Worm (Caenorhabditis elegans) whole organism, L4 larva: ENCODE data around the gene T19H12.3.

Experiments used
- D1046.2 ChIP-seq: fragments of 200-800 bp; sonication (Bioruptor generic); IDR thresholded peaks from 2 replicates; pipeline ENCODE4 v1.3.6; 2022; ENCODE audit warnings: missing genetic modification characterization, missing compliant biosample characterization
- F44E2.7 ChIP-seq: fragments of 200-800 bp; sonication (Bioruptor generic); IDR thresholded peaks from 2 replicates; pipeline ENCODE4 v2.1.2; 2022; ENCODE audit warnings: missing genetic modification characterization, missing compliant biosample characterization
- Y48G9A.11 ChIP-seq: fragments of 200-800 bp; sonication (Bioruptor generic); IDR thresholded peaks from 2 replicates; pipeline ENCODE4 v1.3.6; 2022; ENCODE audit warnings: missing genetic modification reagents, missing genetic modification characterization, missing compliant biosample characterization
- aha-1 ChIP-seq: fragments of 150-350 bp; peaks from one replicate; lab custom pipeline; 2014; ENCODE audit warnings: missing biosample characterization, missing genetic modification characterization
- ceh-28 ChIP-seq: fragments of 150-350 bp; optimal IDR thresholded peaks from 2 replicates; lab custom pipeline; 2014; ENCODE audit warnings: missing biosample characterization, missing genetic modification reagents, missing genetic modification characterization
- ceh-32 ChIP-seq: sonication (generic microtip); optimal IDR thresholded peaks from 2 replicates; lab custom pipeline; 2016; ENCODE audit warnings: mild to moderate bottlenecking, missing genetic modification characterization, missing compliant biosample characterization; ENCODE audit not compliant: poor library complexity
- ceh-62 ChIP-seq: sonication (generic microtip); optimal IDR thresholded peaks from 2 replicates; lab custom pipeline; 2017; ENCODE audit warnings: missing biosample characterization, missing genetic modification characterization
- cey-2 ChIP-seq: sonication (generic microtip); optimal IDR thresholded peaks from 3 replicates; lab custom pipeline; 2017; ENCODE audit warnings: missing genetic modification characterization, mild to moderate bottlenecking, missing compliant biosample characterization, antibody characterized with exemption, borderline replicate concordance; ENCODE audit not compliant: insufficient read depth
- daf-8 ChIP-seq: fragments of 200-800 bp; sonication (Bioruptor generic); IDR thresholded peaks from 2 replicates; pipeline ENCODE4 v1.3.6; 2022; ENCODE audit warnings: missing genetic modification characterization, missing compliant biosample characterization
- dmd-8 ChIP-seq: fragments of 200-800 bp; sonication (Bioruptor generic); IDR thresholded peaks from 2 replicates; pipeline ENCODE4 v1.3.6; 2022; ENCODE audit warnings: missing genetic modification characterization, missing compliant biosample characterization
- egl-27 ChIP-seq: sonication (generic microtip); optimal IDR thresholded peaks from 3 replicates; lab custom pipeline; 2017; ENCODE audit warnings: missing biosample characterization, missing genetic modification reagents, missing genetic modification characterization
- hlh-11 ChIP-seq: fragments of 200-800 bp; sonication (Bioruptor generic); optimal IDR thresholded peaks from 2 replicates; lab custom pipeline; 2018; ENCODE audit warnings: mild to moderate bottlenecking, missing genetic modification characterization, missing compliant biosample characterization
- hlh-30 ChIP-seq: sonication (generic microtip); optimal IDR thresholded peaks from 2 replicates; lab custom pipeline; 2017; ENCODE audit warnings: antibody characterized with exemption, mild to moderate bottlenecking, missing genetic modification characterization, missing compliant biosample characterization; ENCODE audit not compliant: insufficient read depth
- lin-29 ChIP-seq: fragments of 200-800 bp; sonication (Bioruptor generic); IDR thresholded peaks from 2 replicates; pipeline ENCODE4 v1.3.6; 2022; ENCODE audit warnings: missing genetic modification reagents, missing genetic modification characterization, missing compliant biosample characterization
- lin-38 ChIP-seq: fragments of 200-800 bp; sonication (Bioruptor generic); IDR thresholded peaks from 2 replicates; pipeline ENCODE4 v1.3.6; 2022; ENCODE audit warnings: missing genetic modification reagents, missing genetic modification characterization, missing compliant biosample characterization
- lin-39 ChIP-seq: fragments of 150-350 bp; optimal IDR thresholded peaks from 2 replicates; lab custom pipeline; 2014; ENCODE audit warnings: missing biosample characterization, missing genetic modification reagents, missing genetic modification characterization
- lir-3 ChIP-seq: sonication (generic microtip); optimal IDR thresholded peaks from 2 replicates; lab custom pipeline; 2016; ENCODE audit warnings: mild to moderate bottlenecking, missing genetic modification characterization, missing compliant biosample characterization
- lsy-2 ChIP-seq, 2 experiments: fragments of 150-350 bp in 1 of 2; sonication (generic microtip) in 1 of 2; optimal IDR thresholded peaks; 2 replicates each; lab custom pipeline; 2014 to 2017; ENCODE audit warnings: missing biosample characterization in 2 of 2, missing genetic modification characterization in 2 of 2
- madf-5 ChIP-seq, 2 experiments: fragments of 200-800 bp; sonication (Bioruptor generic); IDR thresholded peaks; 2 replicates each; pipeline ENCODE4 v1.3.6; 2022; ENCODE audit warnings: missing compliant biosample characterization in 2 of 2, missing genetic modification characterization in 2 of 2
- madf-9 ChIP-seq: fragments of 200-800 bp; sonication (Bioruptor generic); conservative IDR thresholded peaks from 2 replicates; pipeline ENCODE4 v1.3.6; 2022; ENCODE audit warnings: missing genetic modification reagents, missing genetic modification characterization, missing compliant biosample characterization
- mdl-1 ChIP-seq, 2 experiments: fragments of 150-350 bp in 1 of 2; sonication (generic microtip) in 1 of 2; optimal IDR thresholded peaks; 2 replicates each; lab custom pipeline; 2014 to 2017; ENCODE audit warnings: missing biosample characterization in 2 of 2, missing genetic modification characterization in 2 of 2
- mdt-29 ChIP-seq: fragments of 200-800 bp; sonication (Bioruptor generic); IDR thresholded peaks from 2 replicates; pipeline ENCODE4 v1.3.6; 2022; ENCODE audit warnings: missing genetic modification reagents, missing genetic modification characterization, missing compliant biosample characterization
- mep-1 ChIP-seq: fragments of 150-350 bp; sonication (generic microtip); optimal IDR thresholded peaks from 3 replicates; lab custom pipeline; 2014; ENCODE audit warnings: missing biosample characterization, missing genetic modification characterization
- mxl-3 ChIP-seq: fragments of 200-800 bp; sonication (Bioruptor generic); optimal IDR thresholded peaks from 2 replicates; lab custom pipeline; 2018; ENCODE audit warnings: mild to moderate bottlenecking, missing genetic modification characterization, missing compliant biosample characterization
- nhr-102 ChIP-seq: sonication (generic microtip); optimal IDR thresholded peaks from 2 replicates; lab custom pipeline; 2016; ENCODE audit warnings: mild to moderate bottlenecking, missing genetic modification characterization, moderate library complexity, missing compliant biosample characterization
- nhr-28 ChIP-seq: fragments of 150-350 bp; optimal IDR thresholded peaks from 2 replicates; lab custom pipeline; 2014; ENCODE audit warnings: missing biosample characterization, missing genetic modification characterization
- nhr-41 ChIP-seq: fragments of 200-800 bp; sonication (Bioruptor generic); IDR thresholded peaks from 2 replicates; pipeline ENCODE4 v1.3.6; 2022; ENCODE audit warnings: missing genetic modification reagents, missing genetic modification characterization, missing compliant biosample characterization
- nhr-42 ChIP-seq: fragments of 200-800 bp; sonication (Bioruptor generic); IDR thresholded peaks from 2 replicates; pipeline ENCODE4 v1.3.6; 2022; ENCODE audit warnings: missing genetic modification characterization, missing compliant biosample characterization
- nhr-48 ChIP-seq: sonication (generic microtip); optimal IDR thresholded peaks from 2 replicates; lab custom pipeline; 2016; ENCODE audit warnings: mild to moderate bottlenecking, missing genetic modification characterization, missing compliant biosample characterization
- nhr-77 ChIP-seq: fragments of 150-350 bp; optimal IDR thresholded peaks from 2 replicates; lab custom pipeline; 2014; ENCODE audit warnings: missing biosample characterization, missing genetic modification characterization
- pqm-1 ChIP-seq: sonication (generic microtip); optimal IDR thresholded peaks from 2 replicates; lab custom pipeline; 2017; ENCODE audit warnings: missing biosample characterization, missing genetic modification characterization
- rbr-2 ChIP-seq: sonication (generic microtip); optimal IDR thresholded peaks from 2 replicates; lab custom pipeline; 2016; ENCODE audit warnings: missing genotype, missing genetic modification characterization, missing compliant biosample characterization
- sdz-12 ChIP-seq: fragments of 200-800 bp; sonication (Bioruptor generic); optimal IDR thresholded peaks from 2 replicates; lab custom pipeline; 2018; ENCODE audit warnings: mild to moderate bottlenecking, missing genetic modification characterization, missing compliant biosample characterization
- snpc-1.2 ChIP-seq: fragments of 200-800 bp; sonication (Bioruptor generic); IDR thresholded peaks from 2 replicates; pipeline ENCODE4 v1.3.6; 2022; ENCODE audit warnings: missing genetic modification reagents, missing genetic modification characterization, missing compliant biosample characterization
- spr-3 ChIP-seq: fragments of 200-800 bp; sonication (Bioruptor generic); optimal IDR thresholded peaks from 2 replicates; lab custom pipeline; 2018; ENCODE audit warnings: mild to moderate bottlenecking, missing genetic modification characterization, missing compliant biosample characterization
- tag-97 ChIP-seq: fragments of 200-800 bp; sonication (Bioruptor generic); IDR thresholded peaks from 2 replicates; pipeline ENCODE4 v1.3.6; 2022; ENCODE audit warnings: missing genetic modification characterization, missing compliant biosample characterization
- unc-130 ChIP-seq: sonication (generic microtip); optimal IDR thresholded peaks from 2 replicates; lab custom pipeline; 2016; ENCODE audit warnings: missing genetic modification reagents, missing genetic modification characterization, missing compliant biosample characterization
- zfp-2 ChIP-seq: sonication (generic microtip); optimal IDR thresholded peaks from 2 replicates; lab custom pipeline; 2016; ENCODE audit warnings: mild to moderate bottlenecking, missing genetic modification characterization, missing compliant biosample characterization
- zip-11 ChIP-seq: fragments of 200-800 bp; sonication (Bioruptor generic); IDR thresholded peaks from 2 replicates; pipeline ENCODE4 v1.3.6; 2022; ENCODE audit warnings: missing genetic modification characterization, missing compliant biosample characterization
- ztf-11 ChIP-seq: fragments of 150-350 bp; optimal IDR thresholded peaks from 2 replicates; lab custom pipeline; 2014; ENCODE audit warnings: missing biosample characterization, missing genetic modification characterization
- ztf-7 ChIP-seq: fragments of 150-350 bp; optimal IDR thresholded peaks from 2 replicates; lab custom pipeline; 2014; ENCODE audit warnings: missing biosample characterization, missing genetic modification characterization

Gene T19H12.3

DNA sequence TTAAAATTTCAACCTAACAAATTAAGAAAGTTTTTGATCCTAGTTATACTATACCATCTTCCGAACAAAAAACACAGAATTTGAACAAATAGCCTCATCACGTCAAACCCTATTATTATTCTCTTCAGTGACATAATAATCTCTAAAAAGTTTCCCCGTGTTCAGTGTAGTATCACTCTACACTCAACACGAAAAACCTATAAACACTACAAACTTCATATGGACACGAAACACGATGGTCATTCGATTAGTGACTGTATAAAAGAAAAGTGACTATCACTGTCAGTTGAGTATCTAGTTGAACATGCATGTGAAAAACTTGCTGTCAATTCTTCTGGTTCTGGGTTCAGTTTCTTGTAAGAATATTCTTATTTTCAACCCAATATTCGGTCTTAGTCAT, 18.2 kb downstream of the T19H12.3 start, which contains the start of gene ugt-8:
Gene ugt-8, plus strand, starts transcription at position 235 of the 400 bp plus-strand sequence.
- TF ChIP-seq snpc-1.2 (GFP tag; lab: Robert Waterston, UW): no peak
- TF ChIP-seq mdl-1 (tag; optimal IDR thresholded peaks at IDR 0.05; lab: Kevin White, UChicago): peak in 1 of 2 experiments; percentile 0
- TF ChIP-seq nhr-28 (tag; lab: Kevin White, UChicago): peak; percentile 100

DNA sequence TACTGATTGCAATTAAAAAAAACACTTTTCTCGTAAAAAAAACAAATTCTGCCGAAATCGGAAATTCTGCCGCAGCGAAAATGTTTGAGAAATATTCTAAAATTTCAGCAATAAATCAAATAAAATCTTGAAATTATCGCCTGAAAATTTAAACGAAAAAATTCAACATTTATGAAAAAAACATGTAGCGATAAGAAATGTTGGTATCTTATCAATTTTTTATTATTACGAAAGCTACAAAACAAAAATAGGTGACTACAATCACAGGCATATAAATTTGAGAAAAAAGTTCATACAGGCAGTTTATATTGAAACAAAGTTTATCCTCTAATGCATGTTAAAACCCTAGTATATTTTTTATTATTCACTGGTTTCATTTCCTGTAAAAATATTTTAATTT, 20.5 kb downstream of the T19H12.3 start, which contains the start of gene ugt-14:
Gene ugt-14, plus strand, starts transcription at position 301 of the 400 bp plus-strand sequence.
- peak; percentile 88 for TF ChIP-seq nhr-28 (tag; lab: Kevin White, UChicago)
- TF ChIP-seq mdt-29 (GFP tag; lab: Robert Waterston, UW): no peak
- TF ChIP-seq, all 104 proteins: peak for 1

DNA sequence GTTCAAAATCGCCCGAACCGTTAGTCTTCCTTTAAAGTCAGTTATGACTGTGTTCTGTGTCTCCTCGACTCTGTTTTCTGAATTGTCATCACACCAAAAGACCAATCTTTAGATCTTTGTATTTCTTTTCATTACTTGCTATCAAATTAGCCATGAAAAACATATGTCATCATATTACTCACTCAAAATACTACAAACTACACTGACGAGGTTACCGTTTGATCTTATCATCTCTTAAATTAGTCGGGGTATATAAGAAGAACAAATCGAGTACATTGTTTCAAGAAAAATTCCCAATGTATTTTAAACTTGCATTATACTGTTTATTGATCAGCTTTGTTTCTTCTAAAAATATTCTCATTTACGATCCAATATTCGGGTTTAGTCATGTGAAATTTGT, 23.1 kb downstream of the T19H12.3 start, which contains the start of gene ugt-13:
Gene ugt-13, plus strand, starts transcription at position 294 of the 400 bp plus-strand sequence.
- peak; percentile 97 for TF ChIP-seq ztf-7 (tag; lab: Kevin White, UChicago)
- peak; percentile 94 for TF ChIP-seq nhr-28 (tag; lab: Kevin White, UChicago)
- no peak for TF ChIP-seq dmd-8 (GFP tag; lab: Robert Waterston, UW)
- TF ChIP-seq lin-29 (GFP tag; lab: Robert Waterston, UW): no peak
- TF ChIP-seq lsy-2 (tag; optimal IDR thresholded peaks at IDR 0.05; lab: Kevin White, UChicago): peak in 1 of 2 experiments; percentile 28
- peak; percentile 61 for TF ChIP-seq mep-1 (tag; lab: Kevin White, UChicago)
- peak; percentile 39 for TF ChIP-seq nhr-48
- TF ChIP-seq hlh-30: peak; percentile 9
- TF ChIP-seq aha-1 (tag; lab: Kevin White, UChicago): peak; percentile 73
- no peak for TF ChIP-seq tag-97 (GFP tag; lab: Robert Waterston, UW)
- peak; percentile 33 for TF ChIP-seq nhr-102 (tag; lab: Kevin White, UChicago)
- TF ChIP-seq lir-3 (tag; lab: Kevin White, UChicago): no peak
- peak; percentile 47 for TF ChIP-seq cey-2

DNA sequence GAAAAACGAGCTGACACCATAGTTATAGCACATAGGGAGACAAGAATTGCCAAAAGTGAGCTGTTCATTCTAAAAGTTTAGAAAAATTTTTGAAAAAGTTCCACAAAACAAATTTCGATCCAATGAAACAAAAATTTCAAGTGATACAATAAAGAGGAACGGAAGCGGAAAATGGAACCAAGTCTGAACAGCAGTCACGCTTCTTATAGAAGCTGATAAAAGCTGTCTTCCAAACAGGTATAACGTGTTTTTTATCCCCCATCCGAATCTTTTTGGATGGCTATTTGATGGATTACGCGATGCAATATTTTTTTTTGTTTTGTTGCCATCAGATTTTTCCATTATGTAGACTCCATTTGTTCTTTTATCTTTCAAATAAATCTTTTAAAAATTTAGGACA, 26.8 kb downstream of the T19H12.3 start, which contains the start of gene H23N18.5:
Gene H23N18.5, minus strand, starts transcription at position 69 of the 400 bp plus-strand sequence.
- peak; percentile 19 for TF ChIP-seq nhr-48
- TF ChIP-seq unc-130 (GFP tag; lab: Kevin White, UChicago): no peak
- no peak for TF ChIP-seq zfp-2 (tag; lab: Kevin White, UChicago)
- peak; percentile 16 for TF ChIP-seq hlh-11 (tag; lab: Kevin White, UChicago)
- peak; percentile 32 for TF ChIP-seq aha-1 (tag; lab: Kevin White, UChicago)
- TF ChIP-seq nhr-28 (tag; lab: Kevin White, UChicago): peak; percentile 43
- TF ChIP-seq ceh-32 (tag; lab: Kevin White, UChicago): no peak
- peak in 1 of 2 experiments; percentile 33 for TF ChIP-seq mdl-1 (tag; optimal IDR thresholded peaks at IDR 0.05; lab: Kevin White, UChicago)
- TF ChIP-seq, all 104 proteins: peak for 5

DNA sequence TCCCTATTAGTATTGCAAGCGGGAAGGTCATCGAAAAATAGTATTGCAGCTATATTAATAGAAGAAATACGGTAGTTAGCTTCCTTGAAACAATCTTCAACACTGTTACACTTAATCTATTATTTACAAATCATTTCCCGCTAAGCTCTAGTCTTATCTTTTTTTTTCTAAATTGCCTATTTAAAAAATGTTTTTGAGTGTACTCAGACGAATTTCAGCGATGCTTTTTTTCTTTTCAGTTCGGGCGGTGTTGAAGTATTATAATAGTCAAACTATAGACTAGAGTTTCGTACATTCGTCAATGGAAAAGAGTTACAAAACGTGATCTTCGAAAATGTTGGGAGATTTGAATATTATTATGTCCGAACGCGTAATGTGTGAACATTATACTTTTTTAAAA, 28.4 kb downstream of the T19H12.3 start:
- TF ChIP-seq ceh-62 (tag; lab: Kevin White, UChicago): no peak
- TF ChIP-seq lin-39 (tag; lab: Kevin White, UChicago): no peak
- no peak for TF ChIP-seq zip-11 (GFP tag; lab: Robert Waterston, UW)
- no peak for TF ChIP-seq ceh-32 (tag; lab: Kevin White, UChicago)
- no peak for TF ChIP-seq sdz-12 (GFP tag; lab: Kevin White, UChicago)
- no peak for TF ChIP-seq Y48G9A.11 (GFP tag; lab: Robert Waterston, UW)
- TF ChIP-seq egl-27 (tag; lab: Kevin White, UChicago): no peak
- TF ChIP-seq mdl-1 (tag; optimal IDR thresholded peaks at IDR 0.05; lab: Kevin White, UChicago): no peak
- no peak for TF ChIP-seq mxl-3 (GFP tag; lab: Kevin White, UChicago)
- TF ChIP-seq rbr-2: no peak
- TF ChIP-seq nhr-77: no peak

DNA sequence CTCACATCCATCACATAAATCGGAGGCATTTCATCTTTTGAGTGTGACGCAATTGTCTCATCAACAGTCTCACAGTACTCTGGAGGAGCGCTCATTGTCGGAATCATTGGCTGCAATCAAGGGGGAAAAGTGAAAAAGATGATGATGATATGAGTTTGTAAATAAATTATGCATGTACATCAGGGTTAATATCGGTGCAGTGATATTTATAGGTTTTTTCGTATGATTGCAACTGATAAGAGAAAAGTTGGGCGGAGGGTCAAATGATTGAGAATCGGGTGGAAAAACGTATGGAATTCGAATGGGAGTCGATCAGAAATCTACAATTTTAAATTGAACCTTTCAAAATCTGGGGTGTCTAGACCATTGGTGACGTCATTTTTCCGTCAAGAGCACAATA, 29.4 kb downstream of the T19H12.3 start, which contains the start of gene H23N18.6:
Gene H23N18.6, minus strand, starts transcription at position 201 of the 400 bp plus-strand sequence.
- TF ChIP-seq F44E2.7 (GFP tag; lab: Robert Waterston, UW) (no peak), D1046.2 (GFP tag; lab: Robert Waterston, UW) (no peak), nhr-102 (tag; lab: Kevin White, UChicago) (no peak), madf-9 (GFP tag; lab: Robert Waterston, UW) (no peak), nhr-42 (GFP tag; lab: Robert Waterston, UW) (no peak), ztf-11 (no peak), tag-97 (GFP tag; lab: Robert Waterston, UW) (no peak), pqm-1 (tag; lab: Kevin White, UChicago) (peak; percentile 77), nhr-41 (GFP tag; lab: Robert Waterston, UW) (no peak), madf-5 (GFP tag; IDR thresholded peaks at IDR 0.05; lab: Robert Waterston, UW) (no peak), daf-8 (GFP tag; lab: Robert Waterston, UW) (no peak), lir-3 (tag; lab: Kevin White, UChicago) (no peak), lin-38 (GFP tag; lab: Robert Waterston, UW) (no peak), spr-3 (no peak), ceh-28 (tag; lab: Kevin White, UChicago) (no peak)
